Fruit fly (Drosophila melanogaster) whole organism, embryonic: ENCODE results near the gene Gr33a.
A peak's percentile ranks its signal among the peaks of the same experiment; 100 is the strongest.

Source experiments
- Abd-B ChIP-seq: fragments of 200-800 bp; sonication (Bioruptor generic); optimal IDR thresholded peaks from 2 replicates; lab custom pipeline; 2018; ENCODE audit warnings: missing biosample characterization, mild to moderate bottlenecking, missing genetic modification characterization, moderate library complexity
- Blimp-1 ChIP-seq: fragments of 200-800 bp; sonication (Bioruptor generic); optimal IDR thresholded peaks from 3 replicates; lab custom pipeline; 2018; ENCODE audit warnings: missing biosample characterization, missing genetic modification characterization, mild to moderate bottlenecking, moderate library complexity, missing genetic modification reagents
- CG10979 ChIP-seq: fragments of 200-800 bp; sonication (Bioruptor generic); optimal IDR thresholded peaks from 2 replicates; lab custom pipeline; 2018; ENCODE audit warnings: missing biosample characterization, mild to moderate bottlenecking, missing genetic modification characterization, moderate library complexity
- CG11247 ChIP-seq: fragments of 200-800 bp; sonication (Bioruptor generic); IDR thresholded peaks from 2 replicates; pipeline ENCODE4 v1.3.6; 2022; ENCODE audit warnings: missing biosample characterization, missing genetic modification characterization
- CG12155 ChIP-seq: fragments of 200-800 bp; sonication (Bioruptor generic); optimal IDR thresholded peaks from 3 replicates; lab custom pipeline; 2016; ENCODE audit warnings: missing biosample characterization, missing genetic modification characterization
- CG1233 ChIP-seq: fragments of 200-800 bp; sonication (Bioruptor generic); optimal IDR thresholded peaks from 4 replicates; lab custom pipeline; 2018; ENCODE audit warnings: missing biosample characterization, mild to moderate bottlenecking, missing genetic modification characterization
- CG14965 ChIP-seq: fragments of 200-800 bp; sonication (Bioruptor generic); optimal IDR thresholded peaks from 2 replicates; lab custom pipeline; 2016; ENCODE audit warnings: missing biosample characterization, missing genetic modification characterization, borderline replicate concordance
- CG17802 ChIP-seq: fragments of 200-800 bp; sonication (Bioruptor generic); optimal IDR thresholded peaks from 2 replicates; lab custom pipeline; 2018; ENCODE audit warnings: missing biosample characterization, mild to moderate bottlenecking, missing genetic modification characterization, moderate library complexity
- CG1792 ChIP-seq: fragments of 200-800 bp; sonication (Bioruptor generic); optimal IDR thresholded peaks from 2 replicates; lab custom pipeline; 2016; ENCODE audit warnings: missing biosample characterization, missing genetic modification characterization
- CG18011 ChIP-seq: fragments of 200-800 bp; sonication (Bioruptor generic); optimal IDR thresholded peaks from 2 replicates; lab custom pipeline; 2017; ENCODE audit warnings: missing biosample characterization, missing genetic modification characterization, mild to moderate bottlenecking, moderate library complexity, missing genotype
- CG30020 ChIP-seq: fragments of 200-800 bp; optimal IDR thresholded peaks from 2 replicates; lab custom pipeline; 2019; ENCODE audit warnings: missing biosample characterization, mild to moderate bottlenecking, missing genetic modification characterization, moderate library complexity
- CG32772 ChIP-seq: fragments of 200-800 bp; sonication (Bioruptor generic); IDR thresholded peaks from 2 replicates; pipeline ENCODE4 v1.3.6; 2022; ENCODE audit warnings: missing biosample characterization, missing genetic modification characterization
- CG33557 ChIP-seq: fragments of 200-800 bp; sonication (Bioruptor generic); optimal IDR thresholded peaks from 2 replicates; lab custom pipeline; 2019; ENCODE audit warnings: missing biosample characterization, mild to moderate bottlenecking, missing genetic modification characterization, moderate library complexity
- CG4617 ChIP-seq: fragments of 200-800 bp; sonication (Bioruptor generic); optimal IDR thresholded peaks from 3 replicates; lab custom pipeline; 2016; ENCODE audit warnings: missing biosample characterization, missing genetic modification characterization, borderline replicate concordance
- CG6791 ChIP-seq: fragments of 200-800 bp; sonication (Bioruptor generic); IDR thresholded peaks from 3 replicates; pipeline ENCODE4 v1.3.6; 2022; ENCODE audit warnings: missing biosample characterization, missing genetic modification characterization; ENCODE audit not compliant: partially characterized antibody
- CG7357 ChIP-seq: fragments of 200-800 bp; sonication (Bioruptor generic); IDR thresholded peaks from 3 replicates; pipeline ENCODE4 v1.3.6; 2022; ENCODE audit warnings: missing biosample characterization, missing genetic modification characterization
- D ChIP-seq, 2 experiments: fragments of 200-800 bp in 1 of 2; fragments of >200 bp in 1 of 2; sonication (Bioruptor generic) in 1 of 2; optimal IDR thresholded peaks; 2 replicates in 1 of 2; 3 replicates in 1 of 2; lab custom pipeline; 2017; ENCODE audit warnings: mild to moderate bottlenecking in 1 of 2, missing biosample characterization in 1 of 2, missing genetic modification characterization in 1 of 2, missing genetic modification reagents in 1 of 2
- Dek ChIP-seq: fragments of 200-800 bp; sonication (Bioruptor generic); optimal IDR thresholded peaks from 3 replicates; lab custom pipeline; 2019; ENCODE audit warnings: missing biosample characterization, mild to moderate bottlenecking, missing genetic modification characterization, moderate library complexity
- GATAe ChIP-seq: fragments of 200-800 bp; sonication (Bioruptor generic); conservative IDR thresholded peaks from 2 replicates; pipeline ENCODE4 v1.3.6; 2022; ENCODE audit warnings: missing biosample characterization, missing genetic modification characterization
- Hey ChIP-seq: fragments of 200-800 bp; sonication (Bioruptor generic); optimal IDR thresholded peaks from 3 replicates; lab custom pipeline; 2018; ENCODE audit warnings: missing biosample characterization, mild to moderate bottlenecking, missing genetic modification characterization
- Hmr ChIP-seq: fragments of 200-800 bp; sonication (Bioruptor generic); optimal IDR thresholded peaks from 3 replicates; lab custom pipeline; 2017; ENCODE audit warnings: mild to moderate bottlenecking, missing biosample characterization, missing genetic modification reagents, missing genetic modification characterization
- Jarid2 ChIP-seq: fragments of 200-800 bp; sonication (Bioruptor generic); optimal IDR thresholded peaks from 3 replicates; lab custom pipeline; 2017; ENCODE audit warnings: mild to moderate bottlenecking, missing biosample characterization, missing genetic modification reagents, missing genetic modification characterization
- MESR4 ChIP-seq: fragments of 200-800 bp; sonication (Bioruptor generic); optimal IDR thresholded peaks from 2 replicates; lab custom pipeline; 2018; ENCODE audit warnings: missing biosample characterization, mild to moderate bottlenecking, missing genetic modification characterization, moderate library complexity
- Mes4 ChIP-seq: fragments of 200-800 bp; sonication (Bioruptor generic); optimal IDR thresholded peaks from 2 replicates; lab custom pipeline; 2016; ENCODE audit warnings: missing biosample characterization, missing genetic modification characterization
- NC2β ChIP-seq: fragments of 200-800 bp; sonication (Bioruptor generic); optimal IDR thresholded peaks from 2 replicates; lab custom pipeline; 2016; ENCODE audit warnings: missing biosample characterization, missing genetic modification characterization
- Nf-YB ChIP-seq: fragments of 200-800 bp; sonication (Bioruptor generic); optimal IDR thresholded peaks from 3 replicates; lab custom pipeline; 2019; ENCODE audit warnings: missing biosample characterization, mild to moderate bottlenecking, missing genetic modification characterization, moderate library complexity
- Oaz ChIP-seq: fragments of 200-800 bp; sonication (Bioruptor generic); IDR thresholded peaks from 2 replicates; pipeline ENCODE4 v1.3.6; 2022; ENCODE audit warnings: missing biosample characterization, missing genetic modification characterization
- PHDP ChIP-seq: fragments of 200-800 bp; sonication (Bioruptor generic); optimal IDR thresholded peaks from 3 replicates; lab custom pipeline; 2018; ENCODE audit warnings: missing biosample characterization, mild to moderate bottlenecking, missing genetic modification characterization, moderate library complexity
- Pdp1 ChIP-seq, 2 experiments: fragments of 200-800 bp; sonication (Bioruptor generic); optimal IDR thresholded peaks; 3 replicates each; lab custom pipeline; 2016; ENCODE audit warnings: missing biosample characterization in 2 of 2, missing genetic modification characterization in 2 of 2, mild to moderate bottlenecking in 1 of 2, moderate library complexity in 1 of 2
- Rfx ChIP-seq: fragments of 200-800 bp; sonication (Bioruptor generic); IDR thresholded peaks from 2 replicates; pipeline ENCODE4 v1.3.6; 2022; ENCODE audit warnings: missing biosample characterization, missing genetic modification characterization
- Side ChIP-seq: fragments of 200-800 bp; sonication (Bioruptor generic); optimal IDR thresholded peaks from 2 replicates; lab custom pipeline; 2016; ENCODE audit warnings: missing biosample characterization, missing genetic modification characterization
- cwo ChIP-seq: fragments of 200-800 bp; sonication (Bioruptor generic); optimal IDR thresholded peaks from 3 replicates; lab custom pipeline; 2017; ENCODE audit warnings: missing biosample characterization, missing genetic modification characterization, mild to moderate bottlenecking, moderate library complexity, missing genetic modification reagents
- dati ChIP-seq: fragments of 200-800 bp; sonication (Bioruptor generic); IDR thresholded peaks from 2 replicates; pipeline ENCODE4 v1.3.6; 2022; ENCODE audit warnings: missing biosample characterization, missing genetic modification characterization
- fd96Cb ChIP-seq: fragments of 200-800 bp; sonication (Bioruptor generic); optimal IDR thresholded peaks from 2 replicates; lab custom pipeline; 2018; ENCODE audit warnings: missing biosample characterization, mild to moderate bottlenecking, missing genetic modification characterization, moderate library complexity
- lilli ChIP-seq: fragments of 200-800 bp; sonication (Bioruptor generic); optimal IDR thresholded peaks from 3 replicates; lab custom pipeline; 2016; ENCODE audit warnings: missing biosample characterization, missing genetic modification characterization
- pan ChIP-seq, 4 experiments: fragments of >200 bp in 3 of 4; fragments of 200-800 bp in 1 of 4; sonication (Bioruptor generic) in 1 of 4; optimal IDR thresholded peaks in 3 of 4; IDR thresholded peaks in 1 of 4; 2 replicates each; pipeline versions ENCODE4 v1.3.6 to Lab custom; 2017 to 2022; ENCODE audit warnings: missing biosample characterization in 2 of 4, missing genetic modification characterization in 2 of 4, mixed read lengths in 1 of 4
- peb ChIP-seq: fragments of 200-800 bp; sonication (Bioruptor generic); IDR thresholded peaks from 2 replicates; pipeline ENCODE4 v1.3.6; 2022; ENCODE audit warnings: missing biosample characterization, missing genetic modification characterization
- pum ChIP-seq: fragments of 200-800 bp; sonication (Bioruptor generic); optimal IDR thresholded peaks from 2 replicates; lab custom pipeline; 2016; ENCODE audit warnings: missing biosample characterization, missing genetic modification characterization
- rib ChIP-seq: fragments of 200-800 bp; sonication (Bioruptor generic); IDR thresholded peaks from 2 replicates; pipeline ENCODE4 v1.3.6; 2022; ENCODE audit warnings: missing biosample characterization, missing genetic modification characterization
- run ChIP-seq: fragments of 200-800 bp; sonication (Bioruptor generic); optimal IDR thresholded peaks from 3 replicates; lab custom pipeline; 2018; ENCODE audit warnings: missing biosample characterization, mild to moderate bottlenecking, missing genetic modification characterization
- sens-2 ChIP-seq: fragments of 200-800 bp; sonication (Bioruptor generic); IDR thresholded peaks from 2 replicates; pipeline ENCODE4 v1.3.6; 2022; ENCODE audit warnings: missing biosample characterization, missing genetic modification characterization
- tap ChIP-seq: fragments of 200-800 bp; optimal IDR thresholded peaks from 3 replicates; lab custom pipeline; 2019; ENCODE audit warnings: missing biosample characterization, mild to moderate bottlenecking, missing genetic modification characterization, moderate library complexity
- tll ChIP-seq, 2 experiments: fragments of 200-800 bp in 1 of 2; fragments of >200 bp in 1 of 2; sonication (Bioruptor generic) in 1 of 2; optimal IDR thresholded peaks; 2 replicates each; lab custom pipeline; 2017 to 2019; ENCODE audit warnings: missing biosample characterization in 2 of 2, missing genetic modification characterization in 2 of 2, mild to moderate bottlenecking in 1 of 2, moderate library complexity in 1 of 2
- ttk ChIP-seq: fragments of 200-800 bp; sonication (Bioruptor generic); IDR thresholded peaks from 2 replicates; pipeline ENCODE4 v2.1.2; 2022; ENCODE audit warnings: missing biosample characterization, missing genetic modification characterization
- unc-4 ChIP-seq: fragments of 200-800 bp; sonication (Bioruptor generic); IDR thresholded peaks from 2 replicates; pipeline ENCODE4 v1.3.6; 2022; ENCODE audit warnings: missing biosample characterization, missing genetic modification characterization; ENCODE audit not compliant: partially characterized antibody

Gr33a gene

DNA sequence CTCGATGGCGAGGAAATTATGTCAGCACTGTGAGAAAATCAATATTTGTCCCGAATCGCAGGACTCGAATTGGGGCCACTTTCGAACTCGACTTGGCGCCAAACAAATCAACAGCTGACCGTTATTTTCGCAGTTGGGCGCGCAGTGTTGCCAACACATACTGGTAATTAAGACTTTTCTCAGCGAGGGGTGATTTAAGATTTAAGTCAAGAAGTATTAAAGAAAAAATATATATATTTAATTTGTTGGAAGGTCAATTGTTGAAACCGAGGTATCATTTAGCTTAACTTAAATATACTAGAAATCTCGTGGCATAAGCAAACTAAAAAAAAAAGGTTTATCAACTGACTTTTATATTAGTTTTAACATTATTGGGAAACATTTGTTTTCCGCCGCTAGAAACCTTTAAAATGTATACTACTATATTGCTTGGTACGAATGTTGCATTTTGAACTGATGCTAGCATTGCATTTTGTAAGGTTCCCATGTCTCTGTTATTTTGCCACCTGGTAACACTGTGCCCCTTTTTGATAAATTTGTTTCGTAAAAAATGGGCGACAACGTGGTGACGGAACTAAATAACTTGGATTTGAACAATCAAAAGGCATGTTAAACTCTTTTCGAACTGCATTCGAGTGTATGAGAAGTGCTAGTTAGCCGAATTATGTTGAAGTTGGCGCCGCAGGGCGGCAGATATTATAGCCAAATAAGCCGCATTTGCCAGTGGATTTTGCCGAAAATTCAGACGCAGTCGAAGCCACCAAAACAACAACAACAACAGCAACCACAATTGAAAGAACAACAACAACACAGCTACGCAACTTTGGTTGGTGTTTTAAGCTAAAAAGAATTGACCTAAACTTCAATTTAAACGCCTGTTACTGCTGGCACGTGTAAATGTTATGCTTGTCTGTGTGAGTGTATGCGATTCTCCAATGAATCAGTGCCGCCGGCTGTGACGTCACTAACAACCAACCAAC lies 34.3 kb upstream of the Gr33a start, which contains the start of the genes Patsas and ThrRS (continued):
- TF ChIP-seq dati (no peak), CG33557 (peak; percentile 75), Jarid2 (GFP tag; lab: Kevin White, UChicago) (peak; percentile 43), Hey (tag; lab: Kevin White, UChicago) (no peak), Pdp1 (GFP tag; optimal IDR thresholded peaks at IDR 0.05; lab: Kevin White, UChicago) (peak; percentile 70 to 80), peb (GFP tag; lab: Robert Waterston, UW) (peak; percentile 50; the same call in 1 of the 2 replicates), GATAe (GFP tag; lab: Robert Waterston, UW) (peak; percentile 47), Abd-B (GFP tag; lab: Kevin White, UChicago) (peak; percentile 96), CG10979 (tag; lab: Kevin White, UChicago) (peak; percentile 80), pan (optimal IDR thresholded peaks at IDR 0.05; lab: Kevin White, UChicago) (no peak), pan (GFP tag; optimal IDR thresholded peaks at IDR 0.05 in 1 of 2, IDR thresholded peaks at IDR 0.05 in 1 of 2) (peak in 1 of 2 experiments; percentile 90), PHDP (tag; lab: Kevin White, UChicago) (peak; percentile 87), rib (GFP tag; lab: Robert Waterston, UW) (peak; percentile 55; the same call in 1 of the 2 replicates), CG12155 (GFP tag; lab: Kevin White, UChicago) (peak; percentile 88), CG1233 (GFP tag; lab: Kevin White, UChicago) (peak; percentile 82), tap (tag; lab: Kevin White, UChicago) (no peak), Side (GFP tag; lab: Kevin White, UChicago) (peak; percentile 49), CG4617 (GFP tag; lab: Kevin White, UChicago) (peak; percentile 73), CG17802 (peak; percentile 86), CG7357 (GFP tag; lab: Robert Waterston, UW) (peak; percentile 97), Blimp-1 (peak; percentile 84), CG30020 (tag; lab: Kevin White, UChicago) (peak; percentile 92), sens-2 (peak; percentile 23; the same call in 1 of the 2 replicates), CG11247 (GFP tag; lab: Robert Waterston, UW) (peak; percentile 70), CG18011 (GFP tag; lab: Kevin White, UChicago) (peak; percentile 52), MESR4 (GFP tag; lab: Kevin White, UChicago) (peak; percentile 87), run (tag; lab: Kevin White, UChicago) (peak; percentile 18), Rfx (GFP tag; lab: Robert Waterston, UW) (peak; percentile 87), CG14965 (GFP tag; lab: Kevin White, UChicago) (no peak), ttk (peak; percentile 76), cwo (peak; percentile 69), CG1792 (GFP tag; lab: Kevin White, UChicago) (peak; percentile 53), CG32772 (GFP tag; lab: Robert Waterston, UW) (peak; percentile 83), D (optimal IDR thresholded peaks at IDR 0.05; lab: Kevin White, UChicago) (no peak), D (GFP tag; optimal IDR thresholded peaks at IDR 0.05; lab: Kevin White, UChicago) (peak; percentile 77), unc-4 (GFP tag; lab: Robert Waterston, UW) (no peak), Nf-YB (GFP tag; lab: Kevin White, UChicago) (peak; percentile 70), tll (GFP tag; optimal IDR thresholded peaks at IDR 0.05; lab: Kevin White, UChicago) (no peak), NC2β (GFP tag; lab: Kevin White, UChicago) (peak; percentile 67), pum (GFP tag; lab: Kevin White, UChicago) (peak; percentile 67), lilli (GFP tag; lab: Kevin White, UChicago) (peak; percentile 82), fd96Cb (peak; percentile 88), Oaz (GFP tag; lab: Robert Waterston, UW) (peak; percentile 65; the same call in 1 of the 2 replicates), Dek (tag; lab: Kevin White, UChicago) (peak; percentile 92), Mes4 (peak; percentile 52), CG6791 (no peak), Hmr (GFP tag; lab: Kevin White, UChicago) (peak; percentile 91)
